Worm (Caenorhabditis elegans) whole organism, L4 larva: Measurements from ENCODE around the gene acs-7.

ENCODE experiments used
- F10B5.3 ChIP-seq: sonication (generic microtip); optimal IDR thresholded peaks from 2 replicates; lab custom pipeline; 2016; ENCODE audit warnings: mild to moderate bottlenecking, missing genetic modification characterization, missing compliant biosample characterization
- T26A8.4 ChIP-seq: fragments of 200-800 bp; sonication (Bioruptor generic); IDR thresholded peaks from 2 replicates; pipeline ENCODE4 v1.3.6; 2022; ENCODE audit warnings: missing genetic modification characterization, missing compliant biosample characterization
- Y105C5A.15 ChIP-seq: fragments of 200-800 bp; sonication (Bioruptor generic); IDR thresholded peaks from 2 replicates; pipeline ENCODE4 v1.3.6; 2022; ENCODE audit warnings: missing genetic modification characterization, missing compliant biosample characterization
- Y5F2A.4 ChIP-seq: fragments of 200-800 bp; sonication (Bioruptor generic); optimal IDR thresholded peaks from 2 replicates; lab custom pipeline; 2018; ENCODE audit warnings: mild to moderate bottlenecking, missing genetic modification characterization, missing compliant biosample characterization
- aha-1 ChIP-seq: fragments of 150-350 bp; peaks from one replicate; lab custom pipeline; 2014; ENCODE audit warnings: missing biosample characterization, missing genetic modification characterization
- aly-2 ChIP-seq: sonication (generic microtip); optimal IDR thresholded peaks from 2 replicates; lab custom pipeline; 2018; ENCODE audit warnings: missing biosample characterization, missing genetic modification characterization
- attf-4 ChIP-seq: sonication (generic microtip); optimal IDR thresholded peaks from 3 replicates; lab custom pipeline; 2017; ENCODE audit warnings: missing biosample characterization, missing genetic modification characterization
- ceh-28 ChIP-seq: fragments of 150-350 bp; optimal IDR thresholded peaks from 2 replicates; lab custom pipeline; 2014; ENCODE audit warnings: missing biosample characterization, missing genetic modification reagents, missing genetic modification characterization
- ceh-62 ChIP-seq: sonication (generic microtip); optimal IDR thresholded peaks from 2 replicates; lab custom pipeline; 2017; ENCODE audit warnings: missing biosample characterization, missing genetic modification characterization
- ctbp-1 ChIP-seq: fragments of 200-800 bp; sonication (Bioruptor generic); IDR thresholded peaks from 2 replicates; pipeline ENCODE4 v1.3.6; 2022; ENCODE audit warnings: missing genetic modification reagents, missing genetic modification characterization, missing compliant biosample characterization
- daf-16 ChIP-seq, 3 experiments: sonication (generic microtip); optimal IDR thresholded peaks; 2 replicates each; lab custom pipeline; 2016 to 2017; ENCODE audit warnings: missing genetic modification characterization in 3 of 3, missing genetic modification reagents in 3 of 3, mild to moderate bottlenecking in 2 of 3, missing compliant biosample characterization in 2 of 3, missing biosample characterization in 1 of 3, moderate library complexity in 1 of 3
- daf-8 ChIP-seq: fragments of 200-800 bp; sonication (Bioruptor generic); IDR thresholded peaks from 2 replicates; pipeline ENCODE4 v1.3.6; 2022; ENCODE audit warnings: missing genetic modification characterization, missing compliant biosample characterization
- dmd-6 ChIP-seq: fragments of 200-800 bp; sonication (Bioruptor generic); IDR thresholded peaks from 2 replicates; pipeline ENCODE4 v1.3.6; 2022; ENCODE audit warnings: missing genetic modification reagents, missing genetic modification characterization, missing compliant biosample characterization
- dmd-9 ChIP-seq: fragments of 200-800 bp; sonication (Bioruptor generic); IDR thresholded peaks from 2 replicates; pipeline ENCODE4 v1.3.6; 2022; ENCODE audit warnings: missing genetic modification reagents, missing genetic modification characterization, missing compliant biosample characterization
- fkh-10 ChIP-seq: fragments of 150-350 bp; optimal IDR thresholded peaks from 2 replicates; lab custom pipeline; 2014; ENCODE audit warnings: missing biosample characterization, missing genetic modification reagents, missing genetic modification characterization
- hlh-11 ChIP-seq: fragments of 200-800 bp; sonication (Bioruptor generic); optimal IDR thresholded peaks from 2 replicates; lab custom pipeline; 2018; ENCODE audit warnings: mild to moderate bottlenecking, missing genetic modification characterization, missing compliant biosample characterization
- hlh-30 ChIP-seq: sonication (generic microtip); optimal IDR thresholded peaks from 2 replicates; lab custom pipeline; 2017; ENCODE audit warnings: antibody characterized with exemption, mild to moderate bottlenecking, missing genetic modification characterization, missing compliant biosample characterization; ENCODE audit not compliant: insufficient read depth
- hmg-1.1 ChIP-seq: fragments of 200-800 bp; sonication (Bioruptor generic); IDR thresholded peaks from 2 replicates; pipeline ENCODE4 v1.3.6; 2022; ENCODE audit warnings: missing genetic modification reagents, missing genetic modification characterization, missing compliant biosample characterization
- lin-1 ChIP-seq: fragments of 200-800 bp; sonication (Bioruptor generic); IDR thresholded peaks from 2 replicates; pipeline ENCODE4 v1.3.6; 2022; ENCODE audit warnings: missing genetic modification reagents, missing genetic modification characterization, missing compliant biosample characterization
- lin-39 ChIP-seq: fragments of 150-350 bp; optimal IDR thresholded peaks from 2 replicates; lab custom pipeline; 2014; ENCODE audit warnings: missing biosample characterization, missing genetic modification reagents, missing genetic modification characterization
- lir-3 ChIP-seq: sonication (generic microtip); optimal IDR thresholded peaks from 2 replicates; lab custom pipeline; 2016; ENCODE audit warnings: mild to moderate bottlenecking, missing genetic modification characterization, missing compliant biosample characterization
- lsy-2 ChIP-seq, 2 experiments: fragments of 150-350 bp in 1 of 2; sonication (generic microtip) in 1 of 2; optimal IDR thresholded peaks; 2 replicates each; lab custom pipeline; 2014 to 2017; ENCODE audit warnings: missing biosample characterization in 2 of 2, missing genetic modification characterization in 2 of 2
- mdt-29 ChIP-seq: fragments of 200-800 bp; sonication (Bioruptor generic); IDR thresholded peaks from 2 replicates; pipeline ENCODE4 v1.3.6; 2022; ENCODE audit warnings: missing genetic modification reagents, missing genetic modification characterization, missing compliant biosample characterization
- mxl-3 ChIP-seq: fragments of 200-800 bp; sonication (Bioruptor generic); optimal IDR thresholded peaks from 2 replicates; lab custom pipeline; 2018; ENCODE audit warnings: mild to moderate bottlenecking, missing genetic modification characterization, missing compliant biosample characterization
- nhr-10 ChIP-seq: fragments of 150-350 bp; optimal IDR thresholded peaks from 2 replicates; lab custom pipeline; 2014; ENCODE audit warnings: missing biosample characterization, missing genetic modification characterization
- nhr-102 ChIP-seq: sonication (generic microtip); optimal IDR thresholded peaks from 2 replicates; lab custom pipeline; 2016; ENCODE audit warnings: mild to moderate bottlenecking, missing genetic modification characterization, moderate library complexity, missing compliant biosample characterization
- nhr-111 ChIP-seq: fragments of 200-800 bp; sonication (Bioruptor generic); optimal IDR thresholded peaks from 2 replicates; lab custom pipeline; 2018; ENCODE audit warnings: mild to moderate bottlenecking, missing genetic modification characterization, missing compliant biosample characterization
- nhr-237 ChIP-seq: sonication (generic microtip); optimal IDR thresholded peaks from 2 replicates; lab custom pipeline; 2017; ENCODE audit warnings: missing biosample characterization, missing genetic modification characterization
- nhr-28 ChIP-seq: fragments of 150-350 bp; optimal IDR thresholded peaks from 2 replicates; lab custom pipeline; 2014; ENCODE audit warnings: missing biosample characterization, missing genetic modification characterization
- nhr-41 ChIP-seq: fragments of 200-800 bp; sonication (Bioruptor generic); IDR thresholded peaks from 2 replicates; pipeline ENCODE4 v1.3.6; 2022; ENCODE audit warnings: missing genetic modification reagents, missing genetic modification characterization, missing compliant biosample characterization
- nhr-42 ChIP-seq: fragments of 200-800 bp; sonication (Bioruptor generic); IDR thresholded peaks from 2 replicates; pipeline ENCODE4 v1.3.6; 2022; ENCODE audit warnings: missing genetic modification characterization, missing compliant biosample characterization
- nhr-76 ChIP-seq: fragments of 150-350 bp; optimal IDR thresholded peaks from 2 replicates; lab custom pipeline; 2014; ENCODE audit warnings: missing biosample characterization, missing genetic modification characterization
- nhr-77 ChIP-seq: fragments of 150-350 bp; optimal IDR thresholded peaks from 2 replicates; lab custom pipeline; 2014; ENCODE audit warnings: missing biosample characterization, missing genetic modification characterization
- php-3 ChIP-seq: fragments of 200-800 bp; sonication (Bioruptor generic); IDR thresholded peaks from 2 replicates; pipeline ENCODE4 v1.3.6; 2022; ENCODE audit warnings: missing genetic modification reagents, missing genetic modification characterization, missing compliant biosample characterization
- pqm-1 ChIP-seq: sonication (generic microtip); optimal IDR thresholded peaks from 2 replicates; lab custom pipeline; 2017; ENCODE audit warnings: missing biosample characterization, missing genetic modification characterization
- saeg-2 ChIP-seq: fragments of 200-800 bp; sonication (Bioruptor generic); IDR thresholded peaks from 2 replicates; pipeline ENCODE4 v1.3.6; 2022; ENCODE audit warnings: missing genetic modification reagents, missing genetic modification characterization, missing compliant biosample characterization
- sdz-12 ChIP-seq: fragments of 200-800 bp; sonication (Bioruptor generic); optimal IDR thresholded peaks from 2 replicates; lab custom pipeline; 2018; ENCODE audit warnings: mild to moderate bottlenecking, missing genetic modification characterization, missing compliant biosample characterization
- snpc-1.2 ChIP-seq: fragments of 200-800 bp; sonication (Bioruptor generic); IDR thresholded peaks from 2 replicates; pipeline ENCODE4 v1.3.6; 2022; ENCODE audit warnings: missing genetic modification reagents, missing genetic modification characterization, missing compliant biosample characterization
- zip-11 ChIP-seq: fragments of 200-800 bp; sonication (Bioruptor generic); IDR thresholded peaks from 2 replicates; pipeline ENCODE4 v1.3.6; 2022; ENCODE audit warnings: missing genetic modification characterization, missing compliant biosample characterization
- zip-2 ChIP-seq: fragments of 150-350 bp; optimal IDR thresholded peaks from 2 replicates; lab custom pipeline; 2014; ENCODE audit warnings: missing biosample characterization, missing genetic modification characterization

acs-7 gene

ce11 chrII:9325555-9325954 lies 33.7 kb downstream of the acs-7 start:
- TF ChIP-seq nhr-111 (GFP tag; lab: Kevin White, UChicago) (no peak), mdt-29 (GFP tag; lab: Robert Waterston, UW) (no peak), php-3 (GFP tag; lab: Robert Waterston, UW) (0 out of 2 replicates have a peak, but pooled peaks have one; percentile 16), nhr-102 (no peak), pqm-1 (tag; lab: Kevin White, UChicago) (peak; percentile 78), sdz-12 (GFP tag; lab: Kevin White, UChicago) (no peak), nhr-28 (tag; lab: Kevin White, UChicago) (peak; percentile 59), attf-4 (tag; lab: Kevin White, UChicago) (no peak), dmd-6 (GFP tag; lab: Robert Waterston, UW) (peak; percentile 77), zip-2 (tag; lab: Kevin White, UChicago) (no peak), saeg-2 (no peak), daf-16 (GFP tag; optimal IDR thresholded peaks at IDR 0.05; lab: Kevin White, UChicago) (no peak), daf-16 (tag; optimal IDR thresholded peaks at IDR 0.05; lab: Kevin White, UChicago) (peak; percentile 57), hlh-11 (tag; lab: Kevin White, UChicago) (peak; percentile 81), fkh-10 (GFP tag; lab: Kevin White, UChicago) (no peak)

ce11 chrII:9329474-9329873 lies 37.7 kb downstream of the acs-7 start, which contains the start of gene wbp-2:
Gene wbp-2, plus strand, starts transcription at chrII:9329774.
- no peak for TF ChIP-seq daf-8
- TF ChIP-seq nhr-76 (tag; lab: Kevin White, UChicago) = no peak
- no peak for TF ChIP-seq hlh-30 (tag; lab: Kevin White, UChicago)
- TF ChIP-seq Y5F2A.4 (GFP tag; lab: Kevin White, UChicago) = no peak
- TF ChIP-seq mxl-3 (GFP tag; lab: Kevin White, UChicago) = no peak
- TF ChIP-seq nhr-237 (tag; lab: Kevin White, UChicago) = no peak
- TF ChIP-seq ceh-28 = no peak
- no peak for TF ChIP-seq Y105C5A.15 (GFP tag; lab: Robert Waterston, UW)
- TF ChIP-seq snpc-1.2 = no peak
- no peak for TF ChIP-seq hmg-1.1 (GFP tag; lab: Robert Waterston, UW)
- TF ChIP-seq F10B5.3 (tag; lab: Kevin White, UChicago) = no peak
- no peak for TF ChIP-seq lin-1 (GFP tag; lab: Robert Waterston, UW)
- TF ChIP-seq lir-3 (tag; lab: Kevin White, UChicago) = no peak
- no peak for TF ChIP-seq saeg-2
- TF ChIP-seq ctbp-1 (GFP tag; lab: Robert Waterston, UW) = no peak

ce11 chrII:9331343-9331742 lies 39.5 kb downstream of the acs-7 start, which contains the start of gene eif-3.F:
Gene eif-3.F, plus strand, starts transcription at chrII:9331643.
- TF ChIP-seq nhr-41 (GFP tag; lab: Robert Waterston, UW) (no peak), zip-11 (no peak), sdz-12 (GFP tag; lab: Kevin White, UChicago) (no peak), lsy-2 (tag; optimal IDR thresholded peaks at IDR 0.05; lab: Kevin White, UChicago) (no peak), nhr-102 (no peak), nhr-111 (GFP tag; lab: Kevin White, UChicago) (no peak), hlh-11 (tag; lab: Kevin White, UChicago) (no peak), lin-39 (no peak), lir-3 (tag; lab: Kevin White, UChicago) (no peak), nhr-42 (GFP tag; lab: Robert Waterston, UW) (no peak), ceh-62 (tag; lab: Kevin White, UChicago) (no peak), aha-1 (tag; lab: Kevin White, UChicago) (no peak), dmd-9 (GFP tag; lab: Robert Waterston, UW) (no peak), aly-2 (tag; lab: Kevin White, UChicago) (no peak), T26A8.4 (GFP tag; lab: Robert Waterston, UW) (no peak), attf-4 (tag; lab: Kevin White, UChicago) (no peak), nhr-77 (tag; lab: Kevin White, UChicago) (no peak), php-3 (GFP tag; lab: Robert Waterston, UW) (no peak), zip-2 (tag; lab: Kevin White, UChicago) (no peak), nhr-10 (tag; lab: Kevin White, UChicago) (no peak)
